Fruit fly (Drosophila melanogaster): ENCODE measurements around the gene edin.

edin gene

dm6 chr3L:17496871-17497492 is 2.3 kb downstream of the edin start:
- TF ChIP-seq psq (optimal IDR thresholded peaks at IDR 0.05) (no peak), insv (optimal IDR thresholded peaks at IDR 0.05) (no peak), Myc (optimal IDR thresholded peaks at IDR 0.05) (no peak), Sin3A (optimal IDR thresholded peaks at IDR 0.05) (no peak), ttk (optimal IDR thresholded peaks at IDR 0.05) (no peak), h (optimal IDR thresholded peaks at IDR 0.05) (no peak)

DNA sequence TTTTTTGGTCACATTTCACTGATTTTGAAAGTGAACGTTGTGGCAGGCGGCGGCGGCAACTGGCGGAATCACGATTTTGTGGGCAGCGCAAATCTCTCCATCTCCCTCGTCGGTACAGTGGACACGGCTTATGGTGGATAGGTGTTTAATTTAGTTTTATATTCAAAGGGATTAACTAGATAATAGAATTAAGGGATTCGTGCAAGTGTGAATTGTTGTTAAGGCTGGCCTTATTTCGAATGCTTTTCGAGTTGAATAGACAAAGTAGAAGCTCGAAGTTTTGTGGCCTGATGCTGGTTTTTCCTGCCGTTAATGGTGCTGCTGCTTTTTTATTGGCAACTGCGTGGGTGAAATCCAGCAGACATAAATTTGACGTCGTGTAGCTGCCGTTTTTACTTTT is 3.3 kb downstream of the edin start:
- TF ChIP-seq Sin3A (optimal IDR thresholded peaks at IDR 0.05) (no peak), Myc (optimal IDR thresholded peaks at IDR 0.05) (no peak), ttk (optimal IDR thresholded peaks at IDR 0.05) (no peak), insv (optimal IDR thresholded peaks at IDR 0.05) (no peak)

- TF ChIP-seq Myc (optimal IDR thresholded peaks at IDR 0.05) (no peak), Sin3A (optimal IDR thresholded peaks at IDR 0.05) (no peak), insv (optimal IDR thresholded peaks at IDR 0.05) (no peak), h (optimal IDR thresholded peaks at IDR 0.05) (no peak), ttk (optimal IDR thresholded peaks at IDR 0.05) (no peak), psq (optimal IDR thresholded peaks at IDR 0.05) (no peak)
Observed at dm6 chr3L:17498952-17499710, 4.5 kb downstream of the edin start.

dm6 chr3L:17500315-17500985 is 5.8 kb downstream of the edin start:
- no peak for TF ChIP-seq h (optimal IDR thresholded peaks at IDR 0.05)
- no peak for TF ChIP-seq insv (optimal IDR thresholded peaks at IDR 0.05)
- TF ChIP-seq Myc (optimal IDR thresholded peaks at IDR 0.05) = no peak
- TF ChIP-seq psq (optimal IDR thresholded peaks at IDR 0.05) = no peak
- TF ChIP-seq ttk (optimal IDR thresholded peaks at IDR 0.05) = no peak
- TF ChIP-seq Sin3A (optimal IDR thresholded peaks at IDR 0.05) = no peak

DNA sequence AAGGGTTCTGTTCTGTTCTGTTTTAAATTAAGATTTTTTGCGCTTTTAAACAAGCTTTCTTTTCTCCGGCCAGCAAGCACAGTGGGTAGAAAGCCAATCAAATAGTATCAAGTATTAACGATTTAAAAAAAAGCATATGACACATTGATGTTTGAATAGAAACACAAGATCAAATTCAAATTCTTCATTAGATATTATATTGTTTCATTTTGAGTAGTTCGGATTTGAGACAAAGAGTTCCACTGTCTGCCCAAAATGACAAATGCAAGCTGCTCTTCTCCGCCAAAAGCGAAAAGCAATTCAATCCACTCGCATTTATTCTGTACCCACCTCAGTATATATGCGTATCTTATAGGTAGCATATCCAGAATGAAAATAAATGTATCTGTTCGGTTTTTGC is 7.6 kb downstream of the edin start:
- TF ChIP-seq insv (optimal IDR thresholded peaks at IDR 0.05) = no peak
- no peak for TF ChIP-seq Sin3A (optimal IDR thresholded peaks at IDR 0.05)
- no peak for TF ChIP-seq Myc (optimal IDR thresholded peaks at IDR 0.05)
- TF ChIP-seq ttk (optimal IDR thresholded peaks at IDR 0.05) = no peak
- TF ChIP-seq h (optimal IDR thresholded peaks at IDR 0.05) = no peak
- no peak for TF ChIP-seq psq (optimal IDR thresholded peaks at IDR 0.05)

dm6 chr3L:17504538-17504937 is 9.9 kb downstream of the edin start:
- TF ChIP-seq psq (optimal IDR thresholded peaks at IDR 0.05) (no peak), ttk (optimal IDR thresholded peaks at IDR 0.05) (no peak), Sin3A (optimal IDR thresholded peaks at IDR 0.05) (no peak), Myc (optimal IDR thresholded peaks at IDR 0.05) (no peak), insv (optimal IDR thresholded peaks at IDR 0.05) (no peak), h (optimal IDR thresholded peaks at IDR 0.05) (no peak)

DNA sequence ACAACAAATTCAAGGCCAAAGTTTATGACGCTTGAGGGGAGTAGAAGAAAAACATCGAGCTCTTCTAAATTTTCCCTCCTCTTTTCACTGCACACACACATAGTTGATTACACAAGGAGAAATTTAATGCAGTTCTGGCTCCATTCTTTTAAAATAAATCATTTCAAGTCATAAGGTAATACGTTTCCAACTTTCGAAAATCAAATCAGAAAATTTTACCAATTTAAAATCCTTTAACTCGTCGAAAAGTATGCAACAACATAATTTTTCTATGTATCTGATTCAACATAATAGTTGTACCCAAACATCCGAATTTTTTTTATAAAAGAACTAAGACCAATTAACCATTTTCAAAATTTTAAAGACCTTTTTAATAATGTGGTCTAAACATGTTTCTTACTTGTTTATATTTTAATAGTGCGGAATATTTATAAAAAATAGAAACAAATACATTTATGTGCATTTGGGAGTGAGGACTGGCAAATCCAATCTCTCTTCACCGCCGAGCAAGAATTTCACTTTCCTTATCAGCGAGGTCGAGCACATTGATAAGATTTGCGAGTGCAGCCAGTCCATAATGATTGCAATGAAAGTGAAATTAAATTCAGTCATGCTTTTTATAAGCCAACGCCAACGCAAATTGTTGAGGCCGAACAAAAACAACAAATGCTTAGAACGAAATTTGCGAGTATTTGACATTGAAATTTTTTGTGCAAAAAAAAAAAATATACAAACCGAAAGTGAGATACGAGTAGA is 11.5 kb downstream of the edin start:
- TF ChIP-seq ttk (optimal IDR thresholded peaks at IDR 0.05) (no peak), insv (optimal IDR thresholded peaks at IDR 0.05) (no peak), h (optimal IDR thresholded peaks at IDR 0.05) (no peak), Myc (optimal IDR thresholded peaks at IDR 0.05) (no peak), psq (optimal IDR thresholded peaks at IDR 0.05) (no peak), Sin3A (optimal IDR thresholded peaks at IDR 0.05) (no peak)

DNA sequence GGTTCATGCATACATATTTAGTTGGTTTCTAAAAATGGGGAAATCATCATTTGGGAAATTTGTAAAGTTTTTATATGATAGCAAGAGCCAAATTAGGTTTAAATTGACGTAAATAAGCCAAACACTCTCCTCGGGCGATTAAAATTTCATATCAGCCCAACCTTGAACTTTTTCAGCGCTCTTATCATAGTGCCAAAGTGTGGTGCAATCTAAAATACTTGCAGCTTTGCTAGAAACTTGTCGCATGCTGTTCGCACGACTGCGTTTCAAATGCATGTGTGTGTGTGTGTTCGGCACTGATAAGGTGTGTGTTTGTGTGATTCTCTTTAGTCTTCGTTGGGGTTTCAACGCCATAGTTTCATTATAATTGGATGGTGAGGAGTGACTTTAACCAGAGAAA is 12.2 kb downstream of the edin start:
- TF ChIP-seq insv (optimal IDR thresholded peaks at IDR 0.05) (no peak), ttk (optimal IDR thresholded peaks at IDR 0.05) (no peak), Myc (optimal IDR thresholded peaks at IDR 0.05) (no peak), psq (optimal IDR thresholded peaks at IDR 0.05) (no peak)

DNA sequence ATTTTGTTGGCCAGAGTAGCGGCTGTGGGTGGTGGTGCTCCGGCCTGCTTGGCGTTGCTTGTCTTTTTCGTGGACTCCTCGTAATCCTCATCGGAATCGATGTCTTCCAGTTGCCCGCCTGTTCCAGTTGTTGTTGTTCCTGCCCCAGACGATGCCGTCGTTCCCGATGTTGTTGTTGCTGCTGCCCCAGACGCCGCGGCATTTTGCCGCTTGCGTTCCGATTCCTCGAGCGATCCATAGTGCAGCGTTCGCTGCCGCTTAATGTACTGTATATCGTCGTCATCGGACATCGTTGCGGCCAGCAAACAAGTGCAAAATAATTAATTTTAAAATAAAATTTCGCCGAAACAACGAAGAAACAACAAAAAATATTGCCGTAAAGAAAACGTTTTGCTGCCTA is 18.8 kb downstream of the edin start:
- TF ChIP-seq Myc (optimal IDR thresholded peaks at IDR 0.05) (no peak), ttk (optimal IDR thresholded peaks at IDR 0.05) (no peak), h (optimal IDR thresholded peaks at IDR 0.05) (no peak), insv (optimal IDR thresholded peaks at IDR 0.05) (no peak), Sin3A (optimal IDR thresholded peaks at IDR 0.05) (no peak), psq (optimal IDR thresholded peaks at IDR 0.05) (no peak)

dm6 chr3L:17513893-17514616 is 19.4 kb downstream of the edin start, which contains the start of the genes U4-U6-60K and CG7564:
Gene U4-U6-60K (minus strand): TSS chr3L:17513912.
Gene CG7564 (plus strand): TSS chr3L:17514298.
- TF ChIP-seq insv (optimal IDR thresholded peaks at IDR 0.05) (no peak), psq (optimal IDR thresholded peaks at IDR 0.05) (no peak), h (optimal IDR thresholded peaks at IDR 0.05) (no peak), ttk (optimal IDR thresholded peaks at IDR 0.05) (no peak), Sin3A (optimal IDR thresholded peaks at IDR 0.05) (no peak), Myc (optimal IDR thresholded peaks at IDR 0.05) (no peak)

DNA sequence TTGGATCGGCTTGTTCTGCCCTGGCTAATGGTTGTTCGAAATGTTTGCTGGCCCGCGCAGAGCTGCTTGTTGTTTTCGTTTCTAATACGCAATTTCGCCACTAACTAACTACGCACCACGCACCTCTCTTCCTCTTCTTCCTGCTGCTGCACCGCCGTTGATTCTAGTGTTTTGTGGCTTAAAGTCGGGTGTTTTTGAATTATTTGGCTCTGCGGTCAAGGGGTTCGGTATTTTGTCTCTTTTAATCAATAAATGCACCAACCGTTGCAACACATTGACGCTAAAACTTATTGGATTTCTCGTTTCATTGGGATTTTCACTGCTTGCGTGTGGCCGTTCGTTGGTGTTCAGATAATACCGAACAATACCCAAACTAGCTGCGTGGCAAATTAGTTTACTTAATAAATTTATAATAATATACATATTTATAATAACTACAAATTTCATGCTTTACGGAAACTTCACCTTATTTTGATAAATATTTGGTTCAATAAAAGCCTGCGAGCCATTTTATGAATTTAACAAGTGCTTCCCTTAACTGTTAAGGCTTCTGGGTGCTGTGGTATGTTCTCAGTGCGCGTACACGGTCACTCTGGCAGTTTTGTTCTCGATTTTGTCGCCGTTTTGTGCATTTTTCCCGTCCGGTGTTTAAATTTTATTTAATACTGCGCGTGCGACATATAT is 35.0 kb downstream of the edin start, which contains the start of the genes Edc3 and Nedd4:
Edc3 (minus strand) TSS at position 351 of the 684 bp plus-strand sequence.
Nedd4 (plus strand) TSS at position 571 of the 684 bp plus-strand sequence.
- TF ChIP-seq h (optimal IDR thresholded peaks at IDR 0.05) (no peak), Sin3A (optimal IDR thresholded peaks at IDR 0.05) (no peak), Myc (optimal IDR thresholded peaks at IDR 0.05) (no peak), psq (optimal IDR thresholded peaks at IDR 0.05) (no peak), insv (optimal IDR thresholded peaks at IDR 0.05) (no peak), ttk (optimal IDR thresholded peaks at IDR 0.05) (no peak)

Data from Kc167 (cell line).